Worm (Caenorhabditis elegans): Measurements from ENCODE around the gene C17B7.8.

The C17B7.8 gene

DNA sequence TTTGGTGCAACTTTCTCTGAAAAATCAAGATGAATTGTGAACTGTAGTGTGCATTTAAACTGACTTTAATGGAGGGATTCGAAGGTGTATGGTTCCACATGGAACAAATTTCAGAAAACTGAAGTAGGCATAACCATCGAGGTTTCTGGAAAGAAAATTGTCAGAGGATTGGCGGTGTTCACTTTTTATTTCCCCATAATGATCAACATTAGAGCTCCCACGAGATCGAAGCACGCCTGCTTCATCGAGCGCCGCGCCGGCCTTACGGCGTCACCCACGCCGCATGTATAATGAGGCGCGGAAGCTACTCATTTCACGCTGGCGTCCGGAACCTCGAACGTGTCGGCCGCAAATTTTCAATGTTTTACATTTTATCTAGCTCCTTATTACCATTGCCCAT lies 35.9 kb downstream of the C17B7.8 start:
- TF ChIP-seq nhr-12 (tag; optimal IDR thresholded peaks at IDR 0.05) (no peak), nhr-67 (tag; optimal IDR thresholded peaks at IDR 0.05) (no peak), unc-39 (tag; optimal IDR thresholded peaks at IDR 0.05) (no peak), pha-4 (tag; optimal IDR thresholded peaks at IDR 0.05) (no peak), hmg-11 (tag; optimal IDR thresholded peaks at IDR 0.05) (no peak), ceh-28 (tag; optimal IDR thresholded peaks at IDR 0.05) (no peak), egl-27 (tag; optimal IDR thresholded peaks at IDR 0.05) (no peak)

- TF ChIP-seq lsy-12 (tag; optimal IDR thresholded peaks at IDR 0.05) = no peak
- no peak for TF ChIP-seq pqm-1 (tag; optimal IDR thresholded peaks at IDR 0.05)
- TF ChIP-seq ceh-28 (tag; optimal IDR thresholded peaks at IDR 0.05) = no peak
- TF ChIP-seq sea-2 (GFP tag; optimal IDR thresholded peaks at IDR 0.05) = no peak
- TF ChIP-seq ZK546.5 (tag; optimal IDR thresholded peaks at IDR 0.05) = no peak
- TF ChIP-seq nhr-237 (tag; optimal IDR thresholded peaks at IDR 0.05) = no peak
- no peak for TF ChIP-seq skn-1 (tag; optimal IDR thresholded peaks at IDR 0.05)
- no peak for TF ChIP-seq egl-5 (tag; optimal IDR thresholded peaks at IDR 0.05)
- TF ChIP-seq unc-39 (tag; optimal IDR thresholded peaks at IDR 0.05) = no peak
- TF ChIP-seq aly-2 (tag; optimal IDR thresholded peaks at IDR 0.05) = no peak
- TF ChIP-seq fkh-10 (GFP tag; optimal IDR thresholded peaks at IDR 0.05) = no peak
- no peak for TF ChIP-seq elt-3 (tag; optimal IDR thresholded peaks at IDR 0.05)
- TF ChIP-seq mdl-1 (tag; optimal IDR thresholded peaks at IDR 0.05) = no peak
- no peak for TF ChIP-seq lin-39 (tag; optimal IDR thresholded peaks at IDR 0.05)
- TF ChIP-seq nhr-43 (tag; optimal IDR thresholded peaks at IDR 0.05; ENCODE audit: poor library complexity, severe bottlenecking) = no peak
- no peak for TF ChIP-seq jun-1 (tag; optimal IDR thresholded peaks at IDR 0.05)
Observed at ce11 chrV:3287330-3287729, 36.7 kb downstream of the C17B7.8 start, which contains the start of gene F35F10.7. TSS of gene F35F10.7 (minus strand) at chrV:3287430.

DNA sequence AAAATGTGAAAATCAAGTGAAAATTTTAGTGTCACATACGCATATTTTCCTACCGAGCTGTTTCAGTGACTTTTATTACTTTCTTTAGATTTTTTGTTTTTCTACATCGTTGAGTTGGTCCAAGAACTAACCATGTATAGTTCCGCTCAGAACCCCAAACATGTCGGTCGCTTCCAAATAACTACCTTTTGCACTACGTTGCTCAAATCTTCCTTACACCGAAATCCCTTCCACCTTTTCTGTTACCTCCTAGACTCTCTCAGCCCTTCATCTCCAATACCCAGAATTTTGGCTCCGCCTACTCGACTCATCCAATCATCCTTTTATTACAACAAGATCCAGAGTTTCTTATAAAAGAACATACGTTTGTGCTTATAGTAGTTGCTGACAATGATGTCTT lies 39.4 kb downstream of the C17B7.8 start, which contains the start of gene F35F10.5:
F35F10.5 (plus strand) TSS at position 301 of the 400 bp plus-strand sequence.
- TF ChIP-seq ama-1 (optimal IDR thresholded peaks at IDR 0.05) (no peak), ceh-82 (tag; optimal IDR thresholded peaks at IDR 0.05) (no peak), hmg-11 (tag; optimal IDR thresholded peaks at IDR 0.05) (no peak), ceh-9 (tag; optimal IDR thresholded peaks at IDR 0.05) (no peak), R02D3.7 (tag; optimal IDR thresholded peaks at IDR 0.05) (no peak), zag-1 (tag; optimal IDR thresholded peaks at IDR 0.05) (no peak), nhr-67 (tag; optimal IDR thresholded peaks at IDR 0.05) (no peak), pha-4 (tag; optimal IDR thresholded peaks at IDR 0.05) (no peak), lsy-12 (tag; optimal IDR thresholded peaks at IDR 0.05) (no peak), elt-1 (tag; optimal IDR thresholded peaks at IDR 0.05) (no peak), snpc-4 (tag; optimal IDR thresholded peaks at IDR 0.05) (no peak), elt-3 (tag; optimal IDR thresholded peaks at IDR 0.05) (no peak), nhr-25 (tag; optimal IDR thresholded peaks at IDR 0.05) (no peak), ztf-4 (tag; optimal IDR thresholded peaks at IDR 0.05) (no peak), nhr-23 (tag; optimal IDR thresholded peaks at IDR 0.05) (no peak), mml-1 (tag; optimal IDR thresholded peaks at IDR 0.05) (no peak), sea-2 (GFP tag; optimal IDR thresholded peaks at IDR 0.05) (no peak)

DNA sequence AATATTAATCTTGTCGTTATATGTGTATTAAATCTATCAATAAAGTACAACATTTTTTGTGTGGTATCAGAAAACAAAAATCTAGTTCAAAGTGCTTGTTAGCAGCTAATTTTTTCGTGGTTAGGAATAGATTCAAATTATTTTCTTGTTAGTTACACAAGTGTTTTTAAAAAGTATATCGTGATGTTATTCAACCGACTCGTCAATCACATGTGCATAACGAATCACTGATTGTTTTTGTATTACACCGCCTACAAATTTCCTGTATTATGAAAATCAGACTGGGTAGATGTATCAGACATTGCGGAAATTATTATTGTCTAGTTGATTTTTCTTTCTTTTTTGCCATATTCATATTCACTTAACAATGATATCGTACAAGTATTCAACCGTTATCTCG lies 41.1 kb downstream of the C17B7.8 start, which contains the start of gene str-64:
str-64 (plus strand) TSS at position 301 of the 400 bp plus-strand sequence.
- TF ChIP-seq fos-1 (tag; optimal IDR thresholded peaks at IDR 0.05) (no peak), zag-1 (tag; optimal IDR thresholded peaks at IDR 0.05) (no peak), fkh-10 (GFP tag; optimal IDR thresholded peaks at IDR 0.05) (no peak), ZK546.5 (tag; optimal IDR thresholded peaks at IDR 0.05) (no peak), daf-12 (tag; optimal IDR thresholded peaks at IDR 0.05) (no peak), elt-3 (tag; optimal IDR thresholded peaks at IDR 0.05) (no peak), snpc-4 (tag; optimal IDR thresholded peaks at IDR 0.05) (no peak), elt-1 (tag; optimal IDR thresholded peaks at IDR 0.05) (no peak), aly-2 (tag; optimal IDR thresholded peaks at IDR 0.05) (no peak), nhr-11 (tag; optimal IDR thresholded peaks at IDR 0.05) (no peak), lin-15B (tag; optimal IDR thresholded peaks at IDR 0.05) (no peak), mdl-1 (tag; optimal IDR thresholded peaks at IDR 0.05) (no peak), unc-39 (tag; optimal IDR thresholded peaks at IDR 0.05) (no peak), nhr-76 (tag; optimal IDR thresholded peaks at IDR 0.05) (no peak), hmg-11 (tag; optimal IDR thresholded peaks at IDR 0.05) (no peak), lin-39 (tag; optimal IDR thresholded peaks at IDR 0.05) (no peak), sea-2 (GFP tag; optimal IDR thresholded peaks at IDR 0.05) (no peak), nhr-237 (tag; optimal IDR thresholded peaks at IDR 0.05) (no peak), ceh-82 (tag; optimal IDR thresholded peaks at IDR 0.05) (no peak)

Data from whole organism, L3 larva.